Worm (Caenorhabditis elegans) whole organism, L4 larva: ENCODE data around the gene C24F3.2.

Experiments used
- F10B5.3 ChIP-seq: sonication (generic microtip); optimal IDR thresholded peaks from 2 replicates; lab custom pipeline; 2016; ENCODE audit warnings: mild to moderate bottlenecking, missing genetic modification characterization, missing compliant biosample characterization
- F26F4.8 ChIP-seq: fragments of 200-800 bp; sonication (Bioruptor generic); conservative IDR thresholded peaks from 2 replicates; pipeline ENCODE4 v1.3.6; 2022; ENCODE audit warnings: missing genetic modification characterization, missing compliant biosample characterization
- F44E2.7 ChIP-seq: fragments of 200-800 bp; sonication (Bioruptor generic); IDR thresholded peaks from 2 replicates; pipeline ENCODE4 v2.1.2; 2022; ENCODE audit warnings: missing genetic modification characterization, missing compliant biosample characterization
- F49E8.2 ChIP-seq: sonication (generic microtip); optimal IDR thresholded peaks from 2 replicates; lab custom pipeline; 2016; ENCODE audit warnings: missing compliant biosample characterization, mild to moderate bottlenecking, missing genetic modification characterization, borderline replicate concordance
- T20F7.1 ChIP-seq: fragments of 200-800 bp; sonication (Bioruptor generic); optimal IDR thresholded peaks from 2 replicates; lab custom pipeline; 2018; ENCODE audit warnings: mild to moderate bottlenecking, missing genetic modification characterization, missing compliant biosample characterization
- Y48G9A.11 ChIP-seq: fragments of 200-800 bp; sonication (Bioruptor generic); IDR thresholded peaks from 2 replicates; pipeline ENCODE4 v1.3.6; 2022; ENCODE audit warnings: missing genetic modification reagents, missing genetic modification characterization, missing compliant biosample characterization
- Y5F2A.4 ChIP-seq: fragments of 200-800 bp; sonication (Bioruptor generic); optimal IDR thresholded peaks from 2 replicates; lab custom pipeline; 2018; ENCODE audit warnings: mild to moderate bottlenecking, missing genetic modification characterization, missing compliant biosample characterization
- ZK546.5 ChIP-seq, 2 experiments: sonication (generic microtip); optimal IDR thresholded peaks; 2 replicates each; lab custom pipeline; 2017; ENCODE audit warnings: missing biosample characterization in 2 of 2, missing genetic modification characterization in 2 of 2
- aly-2 ChIP-seq: sonication (generic microtip); optimal IDR thresholded peaks from 2 replicates; lab custom pipeline; 2018; ENCODE audit warnings: missing biosample characterization, missing genetic modification characterization
- arid-1 ChIP-seq: fragments of 200-800 bp; sonication (Bioruptor generic); conservative IDR thresholded peaks from 2 replicates; pipeline ENCODE4 v1.3.6; 2022; ENCODE audit warnings: missing genetic modification reagents, missing genetic modification characterization, missing compliant biosample characterization
- attf-4 ChIP-seq: sonication (generic microtip); optimal IDR thresholded peaks from 3 replicates; lab custom pipeline; 2017; ENCODE audit warnings: missing biosample characterization, missing genetic modification characterization
- ceh-28 ChIP-seq: fragments of 150-350 bp; optimal IDR thresholded peaks from 2 replicates; lab custom pipeline; 2014; ENCODE audit warnings: missing biosample characterization, missing genetic modification reagents, missing genetic modification characterization
- ctbp-1 ChIP-seq: fragments of 200-800 bp; sonication (Bioruptor generic); IDR thresholded peaks from 2 replicates; pipeline ENCODE4 v1.3.6; 2022; ENCODE audit warnings: missing genetic modification reagents, missing genetic modification characterization, missing compliant biosample characterization
- daf-12 ChIP-seq: fragments of 150-350 bp; optimal IDR thresholded peaks from 2 replicates; lab custom pipeline; 2014; ENCODE audit warnings: missing biosample characterization, missing genetic modification reagents, missing genetic modification characterization
- daf-19 ChIP-seq: fragments of 200-800 bp; sonication (Bioruptor generic); conservative IDR thresholded peaks from 2 replicates; pipeline ENCODE4 v1.3.6; 2022; ENCODE audit warnings: missing genetic modification characterization, missing compliant biosample characterization
- dmd-6 ChIP-seq: fragments of 200-800 bp; sonication (Bioruptor generic); IDR thresholded peaks from 2 replicates; pipeline ENCODE4 v1.3.6; 2022; ENCODE audit warnings: missing genetic modification reagents, missing genetic modification characterization, missing compliant biosample characterization
- egl-27 ChIP-seq: sonication (generic microtip); optimal IDR thresholded peaks from 3 replicates; lab custom pipeline; 2017; ENCODE audit warnings: missing biosample characterization, missing genetic modification reagents, missing genetic modification characterization
- fos-1 ChIP-seq: fragments of 150-350 bp; optimal IDR thresholded peaks from 2 replicates; lab custom pipeline; 2014; ENCODE audit warnings: missing biosample characterization, missing genetic modification characterization
- hlh-11 ChIP-seq: fragments of 200-800 bp; sonication (Bioruptor generic); optimal IDR thresholded peaks from 2 replicates; lab custom pipeline; 2018; ENCODE audit warnings: mild to moderate bottlenecking, missing genetic modification characterization, missing compliant biosample characterization
- lin-15B ChIP-seq: fragments of 150-350 bp; sonication (generic microtip); optimal IDR thresholded peaks from 3 replicates; lab custom pipeline; 2014; ENCODE audit warnings: missing biosample characterization, missing genetic modification characterization
- lin-29 ChIP-seq: fragments of 200-800 bp; sonication (Bioruptor generic); IDR thresholded peaks from 2 replicates; pipeline ENCODE4 v1.3.6; 2022; ENCODE audit warnings: missing genetic modification reagents, missing genetic modification characterization, missing compliant biosample characterization
- lin-38 ChIP-seq: fragments of 200-800 bp; sonication (Bioruptor generic); IDR thresholded peaks from 2 replicates; pipeline ENCODE4 v1.3.6; 2022; ENCODE audit warnings: missing genetic modification reagents, missing genetic modification characterization, missing compliant biosample characterization
- lin-39 ChIP-seq: fragments of 150-350 bp; optimal IDR thresholded peaks from 2 replicates; lab custom pipeline; 2014; ENCODE audit warnings: missing biosample characterization, missing genetic modification reagents, missing genetic modification characterization
- lsy-2 ChIP-seq, 2 experiments: fragments of 150-350 bp in 1 of 2; sonication (generic microtip) in 1 of 2; optimal IDR thresholded peaks; 2 replicates each; lab custom pipeline; 2014 to 2017; ENCODE audit warnings: missing biosample characterization in 2 of 2, missing genetic modification characterization in 2 of 2
- madf-5 ChIP-seq, 2 experiments: fragments of 200-800 bp; sonication (Bioruptor generic); IDR thresholded peaks; 2 replicates each; pipeline ENCODE4 v1.3.6; 2022; ENCODE audit warnings: missing compliant biosample characterization in 2 of 2, missing genetic modification characterization in 2 of 2
- mdt-29 ChIP-seq: fragments of 200-800 bp; sonication (Bioruptor generic); IDR thresholded peaks from 2 replicates; pipeline ENCODE4 v1.3.6; 2022; ENCODE audit warnings: missing genetic modification reagents, missing genetic modification characterization, missing compliant biosample characterization
- mep-1 ChIP-seq: fragments of 150-350 bp; sonication (generic microtip); optimal IDR thresholded peaks from 3 replicates; lab custom pipeline; 2014; ENCODE audit warnings: missing biosample characterization, missing genetic modification characterization
- nhr-11 ChIP-seq: fragments of 150-350 bp; optimal IDR thresholded peaks from 2 replicates; lab custom pipeline; 2014; ENCODE audit warnings: missing biosample characterization, missing genetic modification characterization
- nhr-111 ChIP-seq: fragments of 200-800 bp; sonication (Bioruptor generic); optimal IDR thresholded peaks from 2 replicates; lab custom pipeline; 2018; ENCODE audit warnings: mild to moderate bottlenecking, missing genetic modification characterization, missing compliant biosample characterization
- nhr-28 ChIP-seq: fragments of 150-350 bp; optimal IDR thresholded peaks from 2 replicates; lab custom pipeline; 2014; ENCODE audit warnings: missing biosample characterization, missing genetic modification characterization
- nhr-42 ChIP-seq: fragments of 200-800 bp; sonication (Bioruptor generic); IDR thresholded peaks from 2 replicates; pipeline ENCODE4 v1.3.6; 2022; ENCODE audit warnings: missing genetic modification characterization, missing compliant biosample characterization
- nhr-48 ChIP-seq: sonication (generic microtip); optimal IDR thresholded peaks from 2 replicates; lab custom pipeline; 2016; ENCODE audit warnings: mild to moderate bottlenecking, missing genetic modification characterization, missing compliant biosample characterization
- nhr-76 ChIP-seq: fragments of 150-350 bp; optimal IDR thresholded peaks from 2 replicates; lab custom pipeline; 2014; ENCODE audit warnings: missing biosample characterization, missing genetic modification characterization
- sdz-12 ChIP-seq: fragments of 200-800 bp; sonication (Bioruptor generic); optimal IDR thresholded peaks from 2 replicates; lab custom pipeline; 2018; ENCODE audit warnings: mild to moderate bottlenecking, missing genetic modification characterization, missing compliant biosample characterization
- set-16 ChIP-seq: fragments of 200-800 bp; sonication (Bioruptor generic); IDR thresholded peaks from 2 replicates; pipeline ENCODE4 v1.3.6; 2022; ENCODE audit warnings: missing genetic modification reagents, missing genetic modification characterization, missing compliant biosample characterization
- snpc-1.2 ChIP-seq: fragments of 200-800 bp; sonication (Bioruptor generic); IDR thresholded peaks from 2 replicates; pipeline ENCODE4 v1.3.6; 2022; ENCODE audit warnings: missing genetic modification reagents, missing genetic modification characterization, missing compliant biosample characterization
- spr-3 ChIP-seq: fragments of 200-800 bp; sonication (Bioruptor generic); optimal IDR thresholded peaks from 2 replicates; lab custom pipeline; 2018; ENCODE audit warnings: mild to moderate bottlenecking, missing genetic modification characterization, missing compliant biosample characterization
- unc-130 ChIP-seq: sonication (generic microtip); optimal IDR thresholded peaks from 2 replicates; lab custom pipeline; 2016; ENCODE audit warnings: missing genetic modification reagents, missing genetic modification characterization, missing compliant biosample characterization
- unc-39 ChIP-seq: sonication (generic microtip); optimal IDR thresholded peaks from 2 replicates; lab custom pipeline; 2017; ENCODE audit warnings: missing biosample characterization, missing genetic modification characterization
- zfp-3 ChIP-seq: fragments of 200-800 bp; sonication (Bioruptor generic); conservative IDR thresholded peaks from 2 replicates; pipeline ENCODE4 v1.3.6; 2022; ENCODE audit warnings: missing genetic modification reagents, missing genetic modification characterization, missing compliant biosample characterization
- ztf-11 ChIP-seq: fragments of 150-350 bp; optimal IDR thresholded peaks from 2 replicates; lab custom pipeline; 2014; ENCODE audit warnings: missing biosample characterization, missing genetic modification characterization

C24F3.2 gene

ce11 chrIV:10216704-10217296, 5.5 kb upstream of the C24F3.2 start:
- TF ChIP-seq madf-5 (GFP tag; IDR thresholded peaks at IDR 0.05; lab: Robert Waterston, UW) = peak in 1 of 2 experiments; percentile 80; a peak in 1 of 4 replicates
- no peak for TF ChIP-seq ZK546.5 (tag; optimal IDR thresholded peaks at IDR 0.05; lab: Kevin White, UChicago)
- TF ChIP-seq nhr-11 (tag; lab: Kevin White, UChicago) = no peak
- no peak for TF ChIP-seq ceh-28 (tag; lab: Kevin White, UChicago)
- peak; percentile 98 for TF ChIP-seq set-16 (GFP tag; lab: Robert Waterston, UW)
- 0 out of 2 replicates have a peak, but pooled peaks have one; percentile 36 for TF ChIP-seq Y48G9A.11 (GFP tag; lab: Robert Waterston, UW)
- TF ChIP-seq unc-130 (GFP tag; lab: Kevin White, UChicago) = no peak
- 0 out of 2 replicates have a peak, but pooled peaks have one; percentile 47 for TF ChIP-seq zfp-3 (GFP tag; lab: Robert Waterston, UW)
- peak; percentile 19; the same call in 1 of the 2 replicates for TF ChIP-seq lin-38 (GFP tag; lab: Robert Waterston, UW)
- no peak for TF ChIP-seq F10B5.3 (tag; lab: Kevin White, UChicago)
- peak; percentile 35 for TF ChIP-seq spr-3 (GFP tag; lab: Kevin White, UChicago)

- TF ChIP-seq sdz-12 (GFP tag; lab: Kevin White, UChicago) (no peak), zfp-3 (GFP tag; lab: Robert Waterston, UW) (no peak), nhr-11 (tag; lab: Kevin White, UChicago) (no peak), snpc-1.2 (GFP tag; lab: Robert Waterston, UW) (no peak), F49E8.2 (tag; lab: Kevin White, UChicago) (no peak), F44E2.7 (GFP tag; lab: Robert Waterston, UW) (no peak), lin-39 (tag; lab: Kevin White, UChicago) (no peak), hlh-11 (tag; lab: Kevin White, UChicago) (no peak), unc-39 (tag; lab: Kevin White, UChicago) (no peak), ceh-28 (tag; lab: Kevin White, UChicago) (no peak), mep-1 (no peak)
- TF ChIP-seq, all 104 proteins: peak for 0
Observed at ce11 chrIV:10219208-10219607, 3.1 kb upstream of the C24F3.2 start, which contains the start of gene qns-1. qns-1 (minus strand) TSS chrIV:10219308.

ce11 chrIV:10221187-10221586, 1.2 kb upstream of the C24F3.2 start, which contains the start of gene tram-1:
tram-1 (minus strand) TSS chrIV:10221287.
- TF ChIP-seq lsy-2 (tag; optimal IDR thresholded peaks at IDR 0.05; lab: Kevin White, UChicago) (no peak), madf-5 (GFP tag; IDR thresholded peaks at IDR 0.05; lab: Robert Waterston, UW) (no peak), sdz-12 (GFP tag; lab: Kevin White, UChicago) (no peak), egl-27 (tag; lab: Kevin White, UChicago) (no peak), ztf-11 (tag; lab: Kevin White, UChicago) (no peak), ctbp-1 (GFP tag; lab: Robert Waterston, UW) (no peak), nhr-28 (tag; lab: Kevin White, UChicago) (no peak), nhr-42 (no peak), nhr-111 (GFP tag; lab: Kevin White, UChicago) (no peak), lin-39 (tag; lab: Kevin White, UChicago) (no peak), attf-4 (no peak)

- TF ChIP-seq ztf-11 (tag; lab: Kevin White, UChicago) = no peak
- no peak for TF ChIP-seq daf-19 (GFP tag; lab: Robert Waterston, UW)
- TF ChIP-seq aly-2 (tag; lab: Kevin White, UChicago) = no peak
- no peak for TF ChIP-seq daf-12 (tag; lab: Kevin White, UChicago)
- TF ChIP-seq F26F4.8 = no peak
Observed at ce11 chrIV:10223723-10224122, 1.4 kb downstream of the C24F3.2 start, which contains the start of gene nas-12. nas-12 (plus strand) TSS chrIV:10224023.

ce11 chrIV:10227534-10227933, 5.2 kb downstream of the C24F3.2 start, which contains the start of gene F01G10.6:
F01G10.6 (minus strand) TSS chrIV:10227634.
- no peak for TF ChIP-seq arid-1 (GFP tag; lab: Robert Waterston, UW)
- TF ChIP-seq mdt-29 (GFP tag; lab: Robert Waterston, UW) = no peak
- no peak for TF ChIP-seq fos-1 (tag; lab: Kevin White, UChicago)
- TF ChIP-seq lin-15B (tag; lab: Kevin White, UChicago) = no peak
- TF ChIP-seq nhr-76 (tag; lab: Kevin White, UChicago) = no peak
- TF ChIP-seq nhr-48 (tag; lab: Kevin White, UChicago) = no peak
- TF ChIP-seq spr-3 (GFP tag; lab: Kevin White, UChicago) = no peak
- no peak for TF ChIP-seq Y5F2A.4
- no peak for TF ChIP-seq lin-29 (GFP tag; lab: Robert Waterston, UW)
- TF ChIP-seq dmd-6 (GFP tag; lab: Robert Waterston, UW) = no peak
- no peak for TF ChIP-seq T20F7.1 (GFP tag; lab: Kevin White, UChicago)
